Worm (Caenorhabditis elegans) whole organism, dauer: ENCODE results near the gene Y41C4A.32.

Experiments used
- unc-62 ChIP-seq: sonication (generic microtip); optimal IDR thresholded peaks from 2 replicates; lab custom pipeline; 2017; ENCODE audit warnings: missing biosample characterization, missing genetic modification reagents, missing genetic modification characterization

Y41C4A.32 gene

DNA sequence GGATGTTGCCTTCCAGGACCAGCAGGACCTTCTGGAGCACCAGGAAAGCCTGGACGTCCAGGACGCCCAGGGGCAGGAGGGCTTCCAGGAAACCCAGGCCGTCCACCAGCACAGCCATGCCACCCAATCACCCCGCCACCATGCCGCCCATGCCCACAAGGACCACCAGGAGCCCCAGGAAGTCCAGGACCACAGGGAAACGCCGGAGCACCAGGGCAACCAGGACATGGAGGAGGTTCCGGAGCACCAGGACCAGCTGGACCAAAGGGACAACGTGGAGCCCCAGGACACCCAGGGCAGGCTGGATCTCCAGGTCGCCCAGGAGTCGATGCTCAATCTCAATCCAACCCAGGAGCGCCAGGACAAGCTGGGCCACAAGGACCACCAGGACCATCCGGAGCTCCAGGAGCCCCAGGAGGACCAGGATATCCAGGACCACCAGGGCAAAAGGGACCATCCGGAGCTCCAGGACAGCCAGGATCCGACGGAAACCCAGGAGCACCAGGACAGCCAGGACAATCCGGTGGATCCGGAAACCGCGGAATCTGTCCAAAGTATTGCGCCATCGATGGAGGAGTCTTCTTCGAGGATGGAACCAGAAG lies 17.0 kb upstream of the Y41C4A.32 start:
- no peak for TF ChIP-seq unc-62 (GFP tag; lab: Kevin White, UChicago)

DNA sequence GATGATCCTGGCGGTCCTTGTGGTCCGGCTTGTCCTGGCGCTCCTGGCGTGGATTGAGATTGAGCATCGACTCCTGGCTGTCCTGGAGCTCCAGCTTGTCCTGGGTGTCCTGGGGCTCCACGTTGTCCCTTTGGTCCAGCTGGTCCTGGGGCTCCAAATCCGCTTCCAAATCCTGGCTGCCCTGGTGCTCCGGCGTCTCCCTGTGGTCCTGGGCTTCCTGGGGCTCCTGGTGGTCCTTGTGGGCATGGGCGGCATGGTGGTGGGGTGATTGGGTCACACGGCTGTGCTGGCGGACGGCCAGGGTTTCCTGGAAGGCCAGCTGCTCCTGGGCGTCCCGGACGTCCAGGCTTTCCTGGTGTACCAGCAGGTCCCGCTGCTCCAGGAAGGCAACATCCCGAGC lies 15.6 kb upstream of the Y41C4A.32 start:
- TF ChIP-seq unc-62 (GFP tag; lab: Kevin White, UChicago): no peak

DNA sequence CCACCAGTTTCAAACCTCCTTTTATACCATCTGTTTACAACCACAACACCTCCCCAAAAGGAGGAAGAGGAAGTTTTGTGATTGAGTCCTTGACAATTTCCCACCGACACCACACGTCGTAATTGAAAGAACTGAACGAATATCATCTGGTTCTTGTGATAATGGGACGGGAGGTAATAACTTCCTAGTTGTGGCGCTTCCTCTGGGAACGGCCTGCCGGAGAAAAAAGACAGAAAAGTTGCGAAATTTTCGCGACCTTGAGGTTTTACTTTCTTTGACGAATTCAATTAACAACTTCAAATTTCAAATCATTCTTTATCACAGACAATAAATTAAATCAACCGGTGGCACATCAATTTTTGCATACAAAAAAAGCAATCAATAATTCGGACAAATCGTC lies 14.8 kb upstream of the Y41C4A.32 start, which contains the start of gene col-96:
Gene col-96, minus strand, starts transcription at position 101 of the 400 bp plus-strand sequence.
- TF ChIP-seq unc-62 (GFP tag; lab: Kevin White, UChicago): no peak

DNA sequence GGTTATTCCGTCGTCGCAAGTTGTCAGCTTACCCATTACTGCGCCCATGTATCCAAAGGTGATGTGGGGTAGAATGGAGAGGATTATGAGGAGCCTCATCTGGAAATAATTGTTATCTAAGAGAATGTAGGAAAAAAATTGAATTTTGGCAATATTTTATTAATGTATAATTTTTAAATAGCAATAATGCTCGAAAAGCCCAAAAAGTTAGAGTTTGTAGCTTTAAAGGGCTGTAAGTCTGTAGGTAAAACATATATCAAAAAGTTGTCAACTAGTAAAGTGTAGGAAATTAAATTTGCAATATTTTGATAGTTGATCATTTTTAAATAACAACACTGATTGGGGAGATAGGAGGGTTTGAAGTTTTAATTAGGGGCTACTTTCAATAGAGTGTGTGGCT lies 12.8 kb upstream of the Y41C4A.32 start, which contains the start of gene Y41C4A.8:
Gene Y41C4A.8, minus strand, starts transcription at position 101 of the 400 bp plus-strand sequence.
- TF ChIP-seq unc-62 (GFP tag; lab: Kevin White, UChicago): no peak

DNA sequence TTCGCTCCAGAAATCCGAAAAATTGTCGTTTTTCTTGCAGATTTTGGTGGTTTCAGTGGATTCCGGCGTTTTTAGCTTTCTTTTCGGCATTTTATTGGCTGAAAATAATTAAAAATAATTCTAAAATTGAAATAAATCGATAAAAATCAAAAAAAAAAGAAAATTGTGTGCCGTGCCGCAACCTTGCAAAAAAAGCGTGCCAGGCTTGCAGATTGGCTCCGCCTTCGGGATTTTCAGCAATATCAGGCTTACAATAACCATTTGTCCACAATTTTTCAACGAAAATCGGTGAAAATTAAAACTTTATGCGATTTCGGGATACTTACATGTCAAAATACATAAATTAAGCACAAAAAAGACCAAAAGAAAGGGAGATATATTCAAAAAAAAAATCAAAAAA lies 3.0 kb upstream of the Y41C4A.32 start, which contains the start of gene Y41C4A.9:
Gene Y41C4A.9, minus strand, starts transcription at position 98 of the 400 bp plus-strand sequence.
- no peak for TF ChIP-seq unc-62 (GFP tag; lab: Kevin White, UChicago)

DNA sequence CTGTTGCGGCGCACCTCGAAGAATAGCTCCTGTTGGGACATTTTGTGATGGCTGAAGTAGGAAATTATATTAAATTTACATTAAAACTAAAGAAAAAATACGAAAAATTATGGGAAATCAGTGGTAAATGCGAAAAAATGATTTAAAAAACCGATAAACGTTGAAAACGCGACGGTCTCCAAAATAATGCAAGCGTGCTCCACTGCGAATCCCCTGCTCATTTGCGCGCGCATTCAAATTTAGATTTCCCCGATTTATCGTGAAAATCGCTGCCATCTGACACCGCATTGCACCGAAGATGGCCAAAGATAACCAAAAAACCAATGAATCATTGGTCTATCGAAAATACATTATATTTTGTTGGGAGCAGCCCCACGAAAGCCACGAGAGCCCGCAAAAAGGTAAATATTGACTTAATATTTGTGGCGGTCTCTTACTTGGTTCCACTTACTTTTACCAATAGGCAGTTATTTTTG lies 2.1 kb upstream of the Y41C4A.32 start, which contains the start of the genes elb-1 and Y41C4A.11:
Gene elb-1, minus strand, starts transcription at position 51 of the 476 bp plus-strand sequence.
Gene Y41C4A.11, plus strand, starts transcription at position 461 of the 476 bp plus-strand sequence.
- TF ChIP-seq unc-62 (GFP tag; lab: Kevin White, UChicago): no peak

DNA sequence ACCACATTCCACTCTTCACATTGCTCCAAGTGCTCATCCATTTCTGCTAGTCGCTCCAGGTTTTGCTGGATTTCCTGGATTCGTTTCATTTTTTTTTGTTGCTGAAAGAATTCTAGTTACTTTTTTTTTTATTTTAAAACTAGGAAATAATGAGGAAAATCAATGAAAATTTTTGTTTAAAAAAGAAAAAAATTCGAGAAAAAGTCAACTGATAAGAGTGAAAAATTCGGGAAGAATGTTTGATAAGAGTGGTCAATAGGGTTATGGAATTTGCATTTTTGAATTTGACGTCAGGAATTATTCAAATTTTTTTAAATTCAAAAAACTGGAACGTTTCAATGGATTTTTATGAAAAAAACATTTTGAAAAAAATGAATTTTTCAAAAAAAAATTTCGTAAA lies 5.1 kb downstream of the Y41C4A.32 start, which contains the start of gene Y41C4A.12:
Gene Y41C4A.12, minus strand, starts transcription at position 101 of the 400 bp plus-strand sequence.
- no peak for TF ChIP-seq unc-62 (GFP tag; lab: Kevin White, UChicago)

DNA sequence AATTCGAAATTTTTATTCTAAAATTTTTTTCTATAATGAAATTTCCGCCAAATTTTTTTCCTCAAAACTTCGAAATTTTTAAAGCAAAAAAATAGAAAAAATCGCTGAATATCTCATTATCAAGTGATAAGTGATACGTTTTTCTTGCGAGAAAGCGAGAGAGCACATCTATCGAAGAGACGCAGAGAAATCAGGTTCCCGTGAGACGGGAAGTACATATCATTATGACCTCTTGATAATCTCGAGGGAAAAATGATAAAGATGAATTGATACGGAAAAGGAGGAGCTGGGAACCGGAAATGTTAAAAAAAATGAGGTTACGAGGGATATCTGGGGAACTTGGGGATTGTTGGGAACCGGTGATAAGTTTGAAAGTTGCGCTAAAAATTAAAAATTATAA lies 5.5 kb downstream of the Y41C4A.32 start:
- TF ChIP-seq unc-62 (GFP tag; lab: Kevin White, UChicago): no peak

DNA sequence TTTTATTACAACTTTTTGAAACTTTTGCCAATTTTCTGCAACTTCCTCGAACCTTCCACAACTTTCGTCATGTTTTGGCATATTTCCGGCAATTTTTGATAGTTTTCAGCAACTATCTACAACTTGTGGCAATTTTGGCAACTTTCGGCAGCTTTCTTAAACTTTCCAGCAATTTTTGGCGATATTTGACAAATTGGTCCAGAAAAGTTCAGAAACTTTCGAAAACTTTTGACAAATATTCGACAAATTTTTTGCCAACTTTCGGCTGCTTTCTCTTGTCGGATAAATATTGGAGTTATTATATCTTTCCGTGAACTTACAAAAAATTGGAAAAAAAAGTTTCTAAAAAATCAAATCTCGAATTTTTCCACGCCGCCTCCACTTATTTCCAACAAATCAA lies 8.8 kb downstream of the Y41C4A.32 start, which contains the start of gene Y41C4A.18:
Gene Y41C4A.18, plus strand, starts transcription at position 301 of the 400 bp plus-strand sequence.
- no peak for TF ChIP-seq unc-62 (GFP tag; lab: Kevin White, UChicago)

DNA sequence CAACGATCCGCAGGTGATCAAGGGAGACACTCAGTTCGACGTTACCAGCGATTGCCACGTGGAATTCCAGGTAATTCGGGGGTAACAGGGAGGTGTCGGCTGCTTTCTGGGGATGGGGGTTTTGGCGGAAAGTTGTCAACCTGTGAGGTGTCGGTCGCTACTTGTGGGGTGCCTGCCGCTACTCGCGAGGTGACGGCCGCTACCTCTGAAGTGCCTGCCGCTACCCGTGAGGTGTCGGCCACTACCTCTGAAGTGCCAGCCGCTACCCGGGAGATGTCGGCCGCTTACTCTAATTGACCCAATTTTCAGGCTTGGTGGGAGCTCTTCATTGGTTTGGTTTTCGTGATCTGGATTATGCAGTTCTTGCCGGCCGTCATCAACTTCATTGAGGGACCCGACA lies 9.3 kb downstream of the Y41C4A.32 start:
- TF ChIP-seq unc-62 (GFP tag; lab: Kevin White, UChicago): no peak

DNA sequence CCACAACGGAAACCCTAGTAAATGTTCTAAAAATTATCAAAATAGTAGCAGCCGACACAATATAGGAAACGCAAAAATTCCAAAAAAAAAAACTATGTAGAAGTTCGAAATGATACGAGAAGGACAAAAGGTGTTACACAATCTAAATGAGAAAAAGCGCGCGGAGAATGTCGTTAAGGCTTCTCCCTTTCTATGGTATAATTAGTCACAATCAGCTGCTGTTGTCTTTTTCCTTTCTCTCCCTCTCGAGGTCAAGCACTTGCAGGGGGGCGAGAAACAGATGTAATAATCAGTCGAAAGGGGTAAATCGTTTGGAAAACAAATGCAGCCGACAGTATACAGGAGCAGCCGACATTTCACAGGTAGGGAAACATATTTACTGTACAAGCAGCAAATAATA lies 10.0 kb downstream of the Y41C4A.32 start:
- TF ChIP-seq unc-62 (GFP tag; lab: Kevin White, UChicago): no peak

DNA sequence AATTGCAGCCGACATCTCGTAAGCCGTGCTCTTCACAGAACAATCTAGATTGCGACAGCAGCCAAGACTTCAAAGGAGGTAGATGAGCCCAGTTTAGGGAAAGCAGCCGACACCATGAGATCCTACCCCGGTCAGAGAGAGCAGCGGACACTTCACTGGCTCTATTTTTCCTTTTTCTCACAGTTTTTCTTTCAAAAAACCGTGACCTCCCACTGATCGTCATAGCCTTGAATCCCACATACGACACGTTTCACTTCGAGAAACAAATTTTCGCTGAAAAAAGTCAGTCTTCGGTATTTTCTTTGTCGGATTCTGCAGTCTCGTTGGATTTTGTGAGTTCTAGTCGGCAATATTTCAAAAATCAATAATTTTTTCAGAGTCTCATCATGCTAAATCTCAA lies 10.6 kb downstream of the Y41C4A.32 start, which contains the start of gene Y41C4A.21:
Gene Y41C4A.21, plus strand, starts transcription at position 301 of the 400 bp plus-strand sequence.
- no peak for TF ChIP-seq unc-62 (GFP tag; lab: Kevin White, UChicago)

DNA sequence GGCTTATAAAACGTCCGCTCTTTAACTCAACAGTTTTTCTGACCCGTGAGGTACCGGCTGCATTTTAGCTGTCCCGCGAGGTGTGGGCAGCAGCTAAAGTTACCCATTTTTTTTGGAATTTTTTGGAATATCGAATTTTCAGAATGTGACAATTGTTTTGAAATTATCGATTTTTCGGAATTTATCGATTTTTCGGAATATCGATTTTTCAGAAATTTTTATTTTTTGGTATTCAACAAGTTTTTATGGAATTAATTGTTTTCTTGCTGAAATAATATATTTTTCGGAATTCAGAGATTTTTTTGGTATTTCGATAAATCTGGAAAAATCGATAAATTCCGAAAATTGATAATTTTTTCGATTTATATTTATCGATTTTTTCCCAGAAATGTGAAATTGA lies 11.4 kb downstream of the Y41C4A.32 start:
- no peak for TF ChIP-seq unc-62 (GFP tag; lab: Kevin White, UChicago)

DNA sequence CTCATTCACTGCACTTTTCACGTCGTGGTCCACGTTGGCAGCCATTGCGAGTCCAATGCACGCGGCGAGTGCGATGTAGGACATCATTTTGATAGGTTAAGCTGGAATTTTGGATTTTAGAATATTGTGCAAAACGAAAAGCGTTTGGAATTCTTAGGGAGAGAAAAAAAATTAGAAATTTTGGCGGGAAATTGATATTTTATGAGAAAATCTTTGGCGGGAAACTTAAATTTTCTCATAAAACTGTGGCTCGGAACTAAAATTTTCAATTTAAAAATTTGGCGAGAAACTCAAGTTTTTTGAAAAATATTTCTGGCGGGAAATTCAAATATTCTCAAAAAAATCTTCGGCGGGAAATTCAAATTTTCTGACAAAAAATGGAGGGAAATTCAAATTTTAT lies 16.0 kb downstream of the Y41C4A.32 start, which contains the start of gene sup-1:
Gene sup-1, minus strand, starts transcription at position 101 of the 400 bp plus-strand sequence.
- no peak for TF ChIP-seq unc-62 (GFP tag; lab: Kevin White, UChicago)

DNA sequence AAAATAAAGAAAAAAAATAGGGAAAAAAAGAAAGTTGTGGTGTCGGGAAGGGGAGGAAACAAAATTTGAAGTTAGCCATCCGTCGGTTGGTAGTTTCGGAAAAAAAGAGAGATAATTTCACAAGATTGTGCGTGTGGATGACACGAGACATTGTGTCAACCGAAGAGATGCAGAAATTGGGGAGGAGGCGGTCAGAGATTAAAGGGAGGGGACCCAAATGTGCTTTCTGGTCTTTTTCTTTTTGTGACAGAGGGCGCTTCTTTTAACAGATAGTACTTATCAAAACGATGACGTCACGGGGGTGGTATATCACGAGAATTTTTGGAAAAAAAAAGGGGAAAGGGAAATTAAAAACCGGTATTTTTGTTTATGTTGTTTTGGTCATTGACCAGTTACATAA lies 17.0 kb downstream of the Y41C4A.32 start:
- no peak for TF ChIP-seq unc-62 (GFP tag; lab: Kevin White, UChicago)

DNA sequence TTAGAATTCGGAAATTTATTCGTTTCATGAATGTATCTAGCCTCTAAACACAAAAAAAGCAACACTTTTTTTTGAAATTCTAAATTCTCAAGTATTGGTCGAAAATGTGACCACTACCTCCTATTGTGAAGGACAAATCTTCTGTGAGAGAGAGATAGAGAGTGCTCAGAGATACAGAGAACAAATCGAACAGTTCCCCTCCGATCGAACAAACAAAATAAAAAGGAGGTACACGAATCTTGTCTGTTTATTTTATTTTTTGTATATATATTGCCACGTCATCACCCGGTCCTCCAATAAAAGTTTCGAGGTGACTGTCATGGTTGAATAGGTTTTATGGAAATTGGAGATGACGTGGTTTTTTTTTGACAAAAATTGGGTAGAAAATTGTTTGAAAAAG lies 19.4 kb downstream of the Y41C4A.32 start:
- no peak for TF ChIP-seq unc-62 (GFP tag; lab: Kevin White, UChicago)

DNA sequence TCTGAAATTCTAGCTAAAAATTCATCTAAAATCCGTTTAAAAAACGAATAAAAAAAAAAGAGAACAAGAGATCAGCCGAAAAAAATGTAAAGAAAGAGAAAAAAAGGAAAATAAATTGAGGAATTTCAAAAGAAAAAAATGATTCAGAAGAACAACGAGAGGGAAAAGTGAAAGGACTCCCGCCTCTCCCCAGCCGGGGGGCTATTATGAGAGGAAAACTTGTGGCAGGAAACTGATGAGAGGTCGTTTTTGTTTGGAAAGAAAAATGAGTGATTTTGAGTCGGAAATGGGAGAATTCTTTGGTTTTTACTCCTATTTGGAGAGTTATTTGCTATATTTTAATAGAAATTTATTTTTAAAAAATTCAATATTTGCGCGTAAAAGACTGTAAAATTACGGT lies 20.7 kb downstream of the Y41C4A.32 start:
- TF ChIP-seq unc-62 (GFP tag; lab: Kevin White, UChicago): no peak
